Worm (Caenorhabditis elegans) whole organism, L2 larva: ENCODE data around the gene C08B6.3.

Source experiments
- C34F6.9 ChIP-seq: fragments of 150-350 bp; optimal IDR thresholded peaks from 2 replicates; lab custom pipeline; 2014; ENCODE audit warnings: missing biosample characterization, missing genetic modification characterization
- F13H6.1 ChIP-seq: sonication (generic microtip); optimal IDR thresholded peaks from 2 replicates; lab custom pipeline; 2016; ENCODE audit warnings: missing genetic modification characterization, missing compliant biosample characterization
- R02D3.7 ChIP-seq: fragments of 150-350 bp; optimal IDR thresholded peaks from 2 replicates; lab custom pipeline; 2014; ENCODE audit warnings: missing biosample characterization, missing genetic modification characterization
- Y55F3AM.14 ChIP-seq: fragments of 200-800 bp; sonication (Bioruptor generic); optimal IDR thresholded peaks from 2 replicates; lab custom pipeline; 2018; ENCODE audit warnings: mild to moderate bottlenecking, missing genetic modification characterization, missing compliant biosample characterization
- ZK546.5 ChIP-seq: sonication (generic microtip); optimal IDR thresholded peaks from 2 replicates; lab custom pipeline; 2017; ENCODE audit warnings: missing biosample characterization, missing genetic modification characterization
- ama-1 ChIP-seq: fragments of 150-350 bp; optimal IDR thresholded peaks from 2 replicates; lab custom pipeline; 2018; ENCODE audit warnings: inconsistent platforms
- blmp-1 ChIP-seq: sonication (generic microtip); optimal IDR thresholded peaks from 2 replicates; lab custom pipeline; 2017; ENCODE audit warnings: missing genetic modification characterization, mild to moderate bottlenecking, missing compliant biosample characterization, antibody characterized with exemption, moderate library complexity; ENCODE audit not compliant: insufficient read depth
- ceh-82 ChIP-seq: fragments of 150-350 bp; optimal IDR thresholded peaks from 2 replicates; lab custom pipeline; 2014; ENCODE audit warnings: missing biosample characterization, missing genetic modification characterization
- crh-2 ChIP-seq: sonication (generic microtip); optimal IDR thresholded peaks from 2 replicates; lab custom pipeline; 2017; ENCODE audit warnings: missing biosample characterization, missing genetic modification characterization
- dmd-4 ChIP-seq: sonication (generic microtip); optimal IDR thresholded peaks from 2 replicates; lab custom pipeline; 2017; ENCODE audit warnings: missing biosample characterization, missing genetic modification characterization
- elt-1 ChIP-seq: fragments of 150-350 bp; optimal IDR thresholded peaks from 2 replicates; lab custom pipeline; 2014; ENCODE audit warnings: missing biosample characterization, missing genetic modification characterization
- elt-3 ChIP-seq: sonication (generic microtip); optimal IDR thresholded peaks from 2 replicates; lab custom pipeline; 2017; ENCODE audit warnings: missing biosample characterization, missing genetic modification characterization
- fos-1 ChIP-seq: fragments of 150-350 bp; optimal IDR thresholded peaks from 2 replicates; lab custom pipeline; 2014; ENCODE audit warnings: missing biosample characterization, missing genetic modification characterization
- gmeb-1 ChIP-seq: fragments of 150-350 bp; optimal IDR thresholded peaks from 2 replicates; lab custom pipeline; 2014; ENCODE audit warnings: missing biosample characterization, missing genetic modification characterization
- lin-11 ChIP-seq: fragments of 150-350 bp; sonication (generic microtip); optimal IDR thresholded peaks from 2 replicates; lab custom pipeline; 2014; ENCODE audit warnings: missing biosample characterization, missing genetic modification characterization, inconsistent platforms, mixed read lengths
- lin-13 ChIP-seq: fragments of 150-350 bp; optimal IDR thresholded peaks from 2 replicates; lab custom pipeline; 2014; ENCODE audit warnings: missing biosample characterization, missing genetic modification reagents, missing genetic modification characterization
- lin-39 ChIP-seq: fragments of 150-350 bp; optimal IDR thresholded peaks from 2 replicates; lab custom pipeline; 2014; ENCODE audit warnings: missing biosample characterization, missing genetic modification reagents, missing genetic modification characterization
- lsy-2 ChIP-seq, 2 experiments: fragments of 150-350 bp in 1 of 2; sonication (generic microtip) in 1 of 2; optimal IDR thresholded peaks; 2 replicates each; lab custom pipeline; 2014 to 2017; ENCODE audit warnings: missing biosample characterization in 2 of 2, missing genetic modification characterization in 2 of 2
- mbf-1 ChIP-seq: sonication (generic microtip); optimal IDR thresholded peaks from 2 replicates; lab custom pipeline; 2017; ENCODE audit warnings: missing biosample characterization, missing genetic modification characterization
- nhr-10 ChIP-seq: sonication (generic microtip); optimal IDR thresholded peaks from 2 replicates; lab custom pipeline; 2017; ENCODE audit warnings: missing biosample characterization, missing genetic modification characterization
- nhr-11 ChIP-seq: fragments of 150-350 bp; optimal IDR thresholded peaks from 2 replicates; lab custom pipeline; 2014; ENCODE audit warnings: missing biosample characterization, missing genetic modification characterization
- nhr-12 ChIP-seq: fragments of 150-350 bp; optimal IDR thresholded peaks from 2 replicates; lab custom pipeline; 2014; ENCODE audit warnings: missing biosample characterization, missing genetic modification characterization
- nhr-129 ChIP-seq: fragments of 150-350 bp; optimal IDR thresholded peaks from 2 replicates; lab custom pipeline; 2014; ENCODE audit warnings: missing biosample characterization, missing genetic modification characterization
- nhr-21 ChIP-seq: fragments of 150-350 bp; optimal IDR thresholded peaks from 2 replicates; lab custom pipeline; 2014; ENCODE audit warnings: missing biosample characterization, missing genetic modification characterization
- nhr-237 ChIP-seq: fragments of 150-350 bp; optimal IDR thresholded peaks from 2 replicates; lab custom pipeline; 2014; ENCODE audit warnings: missing biosample characterization, missing genetic modification characterization
- nhr-25 ChIP-seq: fragments of 150-350 bp; sonication (generic microtip); optimal IDR thresholded peaks from 3 replicates; lab custom pipeline; 2014; ENCODE audit warnings: missing biosample characterization, missing genetic modification characterization
- nhr-77 ChIP-seq: fragments of 150-350 bp; optimal IDR thresholded peaks from 2 replicates; lab custom pipeline; 2014; ENCODE audit warnings: missing biosample characterization, missing genetic modification characterization
- peb-1 ChIP-seq: fragments of 150-350 bp; optimal IDR thresholded peaks from 2 replicates; lab custom pipeline; 2014; ENCODE audit warnings: missing biosample characterization, missing genetic modification characterization
- sem-4 ChIP-seq: fragments of 150-350 bp; optimal IDR thresholded peaks from 2 replicates; lab custom pipeline; 2014; ENCODE audit warnings: missing biosample characterization, missing genetic modification reagents, missing genetic modification characterization
- skn-1 ChIP-seq: sonication (generic microtip); optimal IDR thresholded peaks from 2 replicates; lab custom pipeline; 2017; ENCODE audit warnings: missing biosample characterization, missing genetic modification characterization
- sma-3 ChIP-seq: sonication (generic microtip); optimal IDR thresholded peaks from 2 replicates; lab custom pipeline; 2016; ENCODE audit warnings: missing genetic modification reagents, missing genetic modification characterization, missing compliant biosample characterization
- sma-9 ChIP-seq, 2 experiments: fragments of 150-350 bp in 1 of 2; sonication (generic microtip) in 1 of 2; optimal IDR thresholded peaks; 2 replicates each; lab custom pipeline; 2014 to 2016; ENCODE audit warnings: missing genetic modification characterization in 2 of 2, mild to moderate bottlenecking in 1 of 2, missing biosample characterization in 1 of 2, missing compliant biosample characterization in 1 of 2, missing genetic modification reagents in 1 of 2, moderate library complexity in 1 of 2
- snpc-4 ChIP-seq: fragments of 150-350 bp; optimal IDR thresholded peaks from 2 replicates; lab custom pipeline; 2014; ENCODE audit warnings: missing biosample characterization, missing genetic modification characterization
- unc-39 ChIP-seq: fragments of 150-350 bp; optimal IDR thresholded peaks from 2 replicates; lab custom pipeline; 2014; ENCODE audit warnings: missing biosample characterization, missing genetic modification characterization
- unc-55 ChIP-seq: fragments of 150-350 bp; sonication (generic microtip); optimal IDR thresholded peaks from 3 replicates; lab custom pipeline; 2014; ENCODE audit warnings: missing biosample characterization, missing genetic modification reagents, missing genetic modification characterization
- ztf-11 ChIP-seq: sonication (generic microtip); optimal IDR thresholded peaks from 2 replicates; lab custom pipeline; 2017; ENCODE audit warnings: missing biosample characterization, missing genetic modification characterization
- ztf-4 ChIP-seq: fragments of 150-350 bp; optimal IDR thresholded peaks from 2 replicates; lab custom pipeline; 2014; ENCODE audit warnings: missing biosample characterization, missing genetic modification characterization

Gene C08B6.3

DNA sequence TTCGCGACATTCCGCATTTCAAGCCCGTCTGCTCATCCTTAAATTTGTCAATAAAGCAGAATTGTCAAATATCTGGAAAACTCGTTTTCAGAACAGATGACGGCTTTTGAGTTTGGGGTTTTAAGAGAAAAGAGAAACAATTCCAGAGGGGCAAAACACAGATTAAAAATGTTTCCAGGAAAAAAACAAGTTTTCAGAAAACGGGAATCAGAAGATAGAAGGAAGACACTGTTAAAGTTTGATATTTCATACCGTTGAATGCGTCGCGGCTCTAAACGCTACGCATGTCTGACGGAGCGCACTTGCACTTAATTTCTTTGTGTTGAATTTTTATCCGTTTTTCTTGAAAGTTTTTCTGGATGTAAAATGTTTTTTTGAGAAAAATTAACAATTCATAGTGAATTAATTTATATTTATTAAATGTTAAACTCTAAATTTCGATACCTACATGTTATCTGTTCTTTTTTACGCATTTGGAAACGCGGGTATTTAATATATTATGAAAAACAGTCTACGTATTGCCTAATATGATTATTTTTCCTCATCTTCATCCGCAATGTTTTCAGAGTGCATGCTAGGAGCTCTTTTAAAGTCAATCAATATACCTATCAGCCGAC, 22.1 kb upstream of the C08B6.3 start, which contains the start of the genes C08B6.18, wdr-20 and C08B6.8:
Gene C08B6.18, minus strand, starts transcription at position 51 of the 617 bp plus-strand sequence.
Gene wdr-20, minus strand, starts transcription at position 82 of the 617 bp plus-strand sequence.
Gene C08B6.8, plus strand, starts transcription at position 567 of the 617 bp plus-strand sequence.
- TF ChIP-seq nhr-10 (tag; lab: Kevin White, UChicago) (no peak), nhr-129 (peak; percentile 14), lin-11 (tag; lab: Kevin White, UChicago) (no peak), nhr-21 (tag; lab: Kevin White, UChicago) (no peak), skn-1 (no peak), unc-55 (GFP tag; lab: Kevin White, UChicago) (peak; percentile 51), sma-3 (GFP tag; lab: Kevin White, UChicago) (no peak), F13H6.1 (tag; lab: Kevin White, UChicago) (no peak), ama-1 (no peak), sem-4 (tag; lab: Kevin White, UChicago) (no peak), sma-9 (GFP tag; optimal IDR thresholded peaks at IDR 0.05; lab: Kevin White, UChicago) (no peak), sma-9 (tag; optimal IDR thresholded peaks at IDR 0.05; lab: Kevin White, UChicago) (no peak), nhr-25 (tag; lab: Kevin White, UChicago) (no peak), nhr-77 (tag; lab: Kevin White, UChicago) (no peak), snpc-4 (peak; percentile 65), lsy-2 (tag; optimal IDR thresholded peaks at IDR 0.05; lab: Kevin White, UChicago) (peak in 1 of 2 experiments; percentile 38), lin-39 (tag; lab: Kevin White, UChicago) (no peak), R02D3.7 (tag; lab: Kevin White, UChicago) (no peak), ceh-82 (tag; lab: Kevin White, UChicago) (no peak), Y55F3AM.14 (GFP tag; lab: Kevin White, UChicago) (no peak), nhr-11 (no peak), ztf-4 (tag; lab: Kevin White, UChicago) (no peak), fos-1 (tag; lab: Kevin White, UChicago) (no peak), elt-1 (no peak), C34F6.9 (tag; lab: Kevin White, UChicago) (peak; percentile 55), lin-13 (GFP tag; lab: Kevin White, UChicago) (peak; percentile 47), crh-2 (no peak)

DNA sequence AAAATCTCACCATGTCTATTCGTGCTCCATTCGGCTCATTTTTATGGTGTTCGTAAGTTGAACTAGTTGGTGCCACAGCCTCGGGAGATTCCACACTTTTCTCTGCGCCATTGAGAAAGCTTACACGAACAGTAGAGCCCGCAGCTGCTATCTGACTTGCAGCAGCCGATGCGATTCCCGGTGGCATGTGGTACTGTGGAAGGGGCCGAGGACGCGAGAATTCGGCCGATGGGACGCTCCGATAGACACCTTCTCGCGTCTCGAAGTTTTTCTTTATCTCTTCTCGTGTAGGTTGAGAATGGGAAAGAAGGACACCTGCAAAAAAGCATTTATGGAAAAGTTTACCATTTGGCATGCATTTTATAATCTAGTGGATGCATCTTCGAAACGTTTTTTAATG, 21.2 kb upstream of the C08B6.3 start:
- TF ChIP-seq gmeb-1 (tag; lab: Kevin White, UChicago), result no peak
- no peak for TF ChIP-seq lsy-2 (tag; optimal IDR thresholded peaks at IDR 0.05; lab: Kevin White, UChicago)
- TF ChIP-seq unc-55 (GFP tag; lab: Kevin White, UChicago), result no peak
- TF ChIP-seq mbf-1 (tag; lab: Kevin White, UChicago), result no peak
- no peak for TF ChIP-seq ZK546.5 (tag; lab: Kevin White, UChicago)
- no peak for TF ChIP-seq ceh-82 (tag; lab: Kevin White, UChicago)
- no peak for TF ChIP-seq dmd-4 (tag; lab: Kevin White, UChicago)
- no peak for TF ChIP-seq ama-1
- TF ChIP-seq nhr-129, result no peak
- TF ChIP-seq lin-13 (GFP tag; lab: Kevin White, UChicago), result no peak
- no peak for TF ChIP-seq nhr-12 (tag; lab: Kevin White, UChicago)
- TF ChIP-seq unc-39 (tag; lab: Kevin White, UChicago), result no peak
- TF ChIP-seq sem-4 (tag; lab: Kevin White, UChicago), result no peak
- TF ChIP-seq lin-39 (tag; lab: Kevin White, UChicago), result no peak
- TF ChIP-seq elt-3, result no peak
- TF ChIP-seq F13H6.1 (tag; lab: Kevin White, UChicago), result no peak
- no peak for TF ChIP-seq nhr-77 (tag; lab: Kevin White, UChicago)
- no peak for TF ChIP-seq Y55F3AM.14 (GFP tag; lab: Kevin White, UChicago)
- TF ChIP-seq, all 48 proteins: peak for 0

DNA sequence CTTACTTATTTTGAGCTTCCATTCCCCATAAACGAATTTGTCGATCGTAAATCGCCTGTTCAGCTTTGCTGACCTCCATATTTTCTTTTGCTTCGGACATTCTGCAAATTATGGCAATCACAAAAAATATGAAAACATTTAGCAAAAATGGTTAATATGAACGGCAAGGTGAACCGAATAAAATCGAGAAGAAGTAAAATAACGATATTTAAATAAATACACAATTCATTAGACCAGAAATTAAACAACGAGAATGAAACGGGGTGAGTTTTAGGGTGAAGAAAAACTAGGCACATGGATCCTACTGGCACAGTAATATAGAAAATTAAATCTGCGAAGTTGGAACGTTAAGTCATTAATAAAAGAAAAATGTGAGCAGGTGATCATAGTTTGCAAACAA, 18.1 kb upstream of the C08B6.3 start, which contains the start of gene aos-1:
Gene aos-1, minus strand, starts transcription at position 101 of the 400 bp plus-strand sequence.
- TF ChIP-seq elt-3, result no peak
- TF ChIP-seq ztf-4 (tag; lab: Kevin White, UChicago), result no peak
- TF ChIP-seq ztf-11 (tag; lab: Kevin White, UChicago), result no peak
- no peak for TF ChIP-seq ceh-82 (tag; lab: Kevin White, UChicago)
- no peak for TF ChIP-seq blmp-1 (tag; lab: Kevin White, UChicago)
- TF ChIP-seq nhr-237 (tag; lab: Kevin White, UChicago), result no peak
- no peak for TF ChIP-seq peb-1 (tag; lab: Kevin White, UChicago)
